Fruit fly (Drosophila melanogaster): ENCODE data around the gene CG34428.

Gene CG34428

dm6 chr3L:13041292-13042067 is 20.1 kb upstream of the CG34428 start, which contains the start of gene RpS4 (continued):
- TF ChIP-seq D19A (tag; optimal IDR thresholded peaks at IDR 0.05) (peak; percentile 43), B-H1 (GFP tag; IDR thresholded peaks at IDR 0.05) (peak; percentile 61), BEAF-32 (GFP tag; optimal IDR thresholded peaks at IDR 0.05) (peak; percentile 53), CG12744 (GFP tag; optimal IDR thresholded peaks at IDR 0.05) (peak; percentile 79), slbo (GFP tag; IDR thresholded peaks at IDR 0.05) (peak; percentile 89), lbe (GFP tag; optimal IDR thresholded peaks at IDR 0.05) (peak; percentile 34), odd (GFP tag; optimal IDR thresholded peaks at IDR 0.05) (peak; percentile 98), al (GFP tag; IDR thresholded peaks at IDR 0.05) (peak; percentile 67), HLH4C (GFP tag; IDR thresholded peaks at IDR 0.05; ENCODE audit: partially characterized antibody) (peak; percentile 35; the same call in 1 of the 3 replicates), ATbp (GFP tag; optimal IDR thresholded peaks at IDR 0.05) (peak; percentile 94), row (GFP tag; IDR thresholded peaks at IDR 0.05) (peak; percentile 92), CG18476 (GFP tag; optimal IDR thresholded peaks at IDR 0.05) (peak; percentile 53), Gug (GFP tag; IDR thresholded peaks at IDR 0.05) (peak; percentile 89), Taf1 (GFP tag; IDR thresholded peaks at IDR 0.05) (peak; percentile 68; the same call in 1 of the 2 replicates), CG11247 (GFP tag; IDR thresholded peaks at IDR 0.05) (peak; percentile 87), CG3065 (GFP tag; optimal IDR thresholded peaks at IDR 0.05) (peak; percentile 49), pho (GFP tag; optimal IDR thresholded peaks at IDR 0.05) (peak; percentile 83), CG2129 (GFP tag; IDR thresholded peaks at IDR 0.05; ENCODE audit: partially characterized antibody) (no peak), grau (tag; optimal IDR thresholded peaks at IDR 0.05) (peak; percentile 76), Chrac-16 (GFP tag; optimal IDR thresholded peaks at IDR 0.05) (peak; percentile 46), Nf-YA (GFP tag; IDR thresholded peaks at IDR 0.05) (peak; percentile 74), CG10979 (tag; optimal IDR thresholded peaks at IDR 0.05) (peak; percentile 73), CG2889 (GFP tag; IDR thresholded peaks at IDR 0.05) (peak; percentile 63; the same call in 2 of the 3 replicates), Sry-β (GFP tag; optimal IDR thresholded peaks at IDR 0.05) (peak; percentile 71), Ets65A (GFP tag) (peak; percentile 98), gsb (GFP tag; IDR thresholded peaks at IDR 0.05) (peak; percentile 71), CG7357 (GFP tag; IDR thresholded peaks at IDR 0.05) (no peak), PHDP (tag; optimal IDR thresholded peaks at IDR 0.05) (peak; percentile 92), CG8290 (GFP tag; optimal IDR thresholded peaks at IDR 0.05) (peak; percentile 54), CG8290 (tag; optimal IDR thresholded peaks at IDR 0.05) (peak; percentile 92 to 98), CTCF (GFP tag; optimal IDR thresholded peaks at IDR 0.05) (peak; percentile 71), nau (GFP tag; optimal IDR thresholded peaks at IDR 0.05) (peak; percentile 95), hb (GFP tag; IDR thresholded peaks at IDR 0.05; ENCODE audit: partially characterized antibody) (no peak), HLH3B (GFP tag; IDR thresholded peaks at IDR 0.05) (peak; percentile 79), fd102C (GFP tag; optimal IDR thresholded peaks at IDR 0.05) (peak; percentile 86), oc (tag; optimal IDR thresholded peaks at IDR 0.05) (peak; percentile 88), CG11085 (GFP tag; IDR thresholded peaks at IDR 0.05) (peak; percentile 77), dpn (GFP tag; optimal IDR thresholded peaks at IDR 0.05) (peak; percentile 53 to 85), Antp (GFP tag; optimal IDR thresholded peaks at IDR 0.05) (peak; percentile 80), zfh2 (GFP tag; optimal IDR thresholded peaks at IDR 0.05) (peak; percentile 80), Awh (GFP tag; IDR thresholded peaks at IDR 0.05) (peak; percentile 92), Usf (GFP tag; optimal IDR thresholded peaks at IDR 0.05) (peak; percentile 73), CG13296 (GFP tag; optimal IDR thresholded peaks at IDR 0.05) (peak; percentile 96), lilli (GFP tag; optimal IDR thresholded peaks at IDR 0.05) (peak; percentile 74), CG32772 (GFP tag; IDR thresholded peaks at IDR 0.05) (peak; percentile 70), dmrt11E (tag; optimal IDR thresholded peaks at IDR 0.05) (peak; percentile 78), gcm2 (GFP tag; optimal IDR thresholded peaks at IDR 0.05) (peak; percentile 94), Bdp1 (GFP tag; optimal IDR thresholded peaks at IDR 0.05) (peak; percentile 81), CG12769 (tag; optimal IDR thresholded peaks at IDR 0.05) (peak; percentile 86), NfI (GFP tag; optimal IDR thresholded peaks at IDR 0.05) (peak; percentile 96)

Measured in whole organism, embryonic.